Worm (Caenorhabditis elegans) whole organism, L2 larva: ENCODE results near the gene ell-1.

ENCODE experiments used
- F13H6.1 ChIP-seq: sonication (generic microtip); optimal IDR thresholded peaks from 2 replicates; lab custom pipeline; 2016; ENCODE audit warnings: missing genetic modification characterization, missing compliant biosample characterization
- ZK546.5 ChIP-seq: sonication (generic microtip); optimal IDR thresholded peaks from 2 replicates; lab custom pipeline; 2017; ENCODE audit warnings: missing biosample characterization, missing genetic modification characterization
- blmp-1 ChIP-seq: sonication (generic microtip); optimal IDR thresholded peaks from 2 replicates; lab custom pipeline; 2017; ENCODE audit warnings: missing genetic modification characterization, mild to moderate bottlenecking, missing compliant biosample characterization, antibody characterized with exemption, moderate library complexity; ENCODE audit not compliant: insufficient read depth
- elt-3 ChIP-seq: sonication (generic microtip); optimal IDR thresholded peaks from 2 replicates; lab custom pipeline; 2017; ENCODE audit warnings: missing biosample characterization, missing genetic modification characterization
- lsy-2 ChIP-seq, 2 experiments: fragments of 150-350 bp in 1 of 2; sonication (generic microtip) in 1 of 2; optimal IDR thresholded peaks; 2 replicates each; lab custom pipeline; 2014 to 2017; ENCODE audit warnings: missing biosample characterization in 2 of 2, missing genetic modification characterization in 2 of 2
- mab-5 ChIP-seq: fragments of 150-350 bp; optimal IDR thresholded peaks from 2 replicates; lab custom pipeline; 2014; ENCODE audit warnings: missing biosample characterization, missing genetic modification characterization
- mdl-1 ChIP-seq, 2 experiments: fragments of 150-350 bp in 1 of 2; sonication (generic microtip) in 1 of 2; optimal IDR thresholded peaks; 2 replicates each; lab custom pipeline; 2017; ENCODE audit warnings: missing biosample characterization in 2 of 2, missing genetic modification characterization in 2 of 2
- nhr-12 ChIP-seq: fragments of 150-350 bp; optimal IDR thresholded peaks from 2 replicates; lab custom pipeline; 2014; ENCODE audit warnings: missing biosample characterization, missing genetic modification characterization
- nhr-23 ChIP-seq: fragments of 150-350 bp; optimal IDR thresholded peaks from 2 replicates; lab custom pipeline; 2014; ENCODE audit warnings: missing biosample characterization, missing genetic modification reagents, missing genetic modification characterization
- nhr-237 ChIP-seq: fragments of 150-350 bp; optimal IDR thresholded peaks from 2 replicates; lab custom pipeline; 2014; ENCODE audit warnings: missing biosample characterization, missing genetic modification characterization
- nhr-77 ChIP-seq: fragments of 150-350 bp; optimal IDR thresholded peaks from 2 replicates; lab custom pipeline; 2014; ENCODE audit warnings: missing biosample characterization, missing genetic modification characterization
- snpc-4 ChIP-seq: fragments of 150-350 bp; optimal IDR thresholded peaks from 2 replicates; lab custom pipeline; 2014; ENCODE audit warnings: missing biosample characterization, missing genetic modification characterization
- unc-39 ChIP-seq: fragments of 150-350 bp; optimal IDR thresholded peaks from 2 replicates; lab custom pipeline; 2014; ENCODE audit warnings: missing biosample characterization, missing genetic modification characterization
- ztf-1 ChIP-seq: fragments of 200-800 bp; sonication (Bioruptor generic); conservative IDR thresholded peaks from 2 replicates; pipeline ENCODE4 v1.3.6; 2022; ENCODE audit warnings: missing genetic modification characterization, missing compliant biosample characterization

- TF ChIP-seq nhr-237 (tag; lab: Kevin White, UChicago): no peak
- TF ChIP-seq ztf-1 (GFP tag; lab: Robert Waterston, UW): no peak
- TF ChIP-seq lsy-2 (tag; optimal IDR thresholded peaks at IDR 0.05; lab: Kevin White, UChicago): no peak
- no peak for TF ChIP-seq F13H6.1 (tag; lab: Kevin White, UChicago)
- no peak for TF ChIP-seq nhr-23
- no peak for TF ChIP-seq nhr-77
- no peak for TF ChIP-seq ZK546.5 (tag; lab: Kevin White, UChicago)
- TF ChIP-seq snpc-4 (tag; lab: Kevin White, UChicago): no peak
- no peak for TF ChIP-seq elt-3 (tag; lab: Kevin White, UChicago)
- TF ChIP-seq mab-5: no peak
- no peak for TF ChIP-seq unc-39
- TF ChIP-seq blmp-1 (tag; lab: Kevin White, UChicago): no peak
- no peak for TF ChIP-seq nhr-12 (tag; lab: Kevin White, UChicago)
- no peak for TF ChIP-seq mdl-1 (tag; optimal IDR thresholded peaks at IDR 0.05; lab: Kevin White, UChicago)
Measured at ce11 chrIV:4410526-4410925, 16.3 kb downstream of the ell-1 start.
